Worm (Caenorhabditis elegans) whole organism, late embryonic: Measurements from ENCODE around the gene C32B5.7.

Source experiments
- C08G9.2 ChIP-seq: sonication (generic microtip); optimal IDR thresholded peaks from 2 replicates; lab custom pipeline; 2016; ENCODE audit warnings: mild to moderate bottlenecking, missing genetic modification characterization, moderate library complexity, missing compliant biosample characterization
- C38D4.7 ChIP-seq: fragments of 200-800 bp; sonication (Bioruptor generic); optimal IDR thresholded peaks from 2 replicates; lab custom pipeline; 2018; ENCODE audit warnings: mild to moderate bottlenecking, missing genetic modification characterization, moderate library complexity, missing compliant biosample characterization
- F13H6.1 ChIP-seq: sonication (generic microtip); optimal IDR thresholded peaks from 2 replicates; lab custom pipeline; 2016; ENCODE audit warnings: missing genetic modification characterization, missing compliant biosample characterization
- K02D7.2 ChIP-seq: sonication (generic microtip); optimal IDR thresholded peaks from 2 replicates; lab custom pipeline; 2017; ENCODE audit warnings: mild to moderate bottlenecking, missing genetic modification characterization, missing compliant biosample characterization
- K09A11.1 ChIP-seq: sonication (generic microtip); optimal IDR thresholded peaks from 2 replicates; lab custom pipeline; 2017; ENCODE audit warnings: antibody characterized with exemption, mild to moderate bottlenecking, missing genetic modification characterization, missing compliant biosample characterization; ENCODE audit not compliant: insufficient read depth
- T23F11.4 ChIP-seq: fragments of 200-800 bp; sonication (Bioruptor generic); optimal IDR thresholded peaks from 2 replicates; lab custom pipeline; 2018; ENCODE audit warnings: mild to moderate bottlenecking, missing genetic modification characterization, missing compliant biosample characterization
- Y22D7AL.16 ChIP-seq: sonication (generic microtip); optimal IDR thresholded peaks from 2 replicates; lab custom pipeline; 2016; ENCODE audit warnings: missing genetic modification characterization, missing compliant biosample characterization
- ama-1 ChIP-seq: fragments of 150-350 bp; optimal IDR thresholded peaks from 2 replicates; lab custom pipeline; 2014
- ceh-14 ChIP-seq: sonication (generic microtip); optimal IDR thresholded peaks from 2 replicates; lab custom pipeline; 2016; ENCODE audit warnings: missing genotype, missing genetic modification characterization, missing compliant biosample characterization
- ceh-31 ChIP-seq: sonication (generic microtip); optimal IDR thresholded peaks from 2 replicates; lab custom pipeline; 2016; ENCODE audit warnings: missing genetic modification characterization, missing compliant biosample characterization
- ceh-6 ChIP-seq: fragments of 200-800 bp; sonication (Bioruptor generic); optimal IDR thresholded peaks from 2 replicates; lab custom pipeline; 2018; ENCODE audit warnings: mild to moderate bottlenecking, missing genetic modification characterization, missing compliant biosample characterization
- dve-1 ChIP-seq: sonication (generic microtip); optimal IDR thresholded peaks from 2 replicates; lab custom pipeline; 2017; ENCODE audit warnings: antibody characterized with exemption, mild to moderate bottlenecking, missing genetic modification characterization, missing compliant biosample characterization
- elt-2 ChIP-seq: sonication (generic microtip); optimal IDR thresholded peaks from 2 replicates; lab custom pipeline; 2016; ENCODE audit warnings: missing genetic modification reagents, missing genetic modification characterization, missing compliant biosample characterization
- ets-4 ChIP-seq: sonication (generic microtip); optimal IDR thresholded peaks from 2 replicates; lab custom pipeline; 2016; ENCODE audit warnings: missing genetic modification characterization, missing compliant biosample characterization
- eyg-1 ChIP-seq: sonication (generic microtip); optimal IDR thresholded peaks from 2 replicates; lab custom pipeline; 2016; ENCODE audit warnings: missing genotype, missing genetic modification characterization, missing compliant biosample characterization
- fax-1 ChIP-seq: sonication (generic microtip); optimal IDR thresholded peaks from 2 replicates; lab custom pipeline; 2016; ENCODE audit warnings: missing genotype, missing genetic modification characterization, missing compliant biosample characterization
- gmeb-2 ChIP-seq: sonication (generic microtip); optimal IDR thresholded peaks from 2 replicates; lab custom pipeline; 2016; ENCODE audit warnings: missing genetic modification characterization, inconsistent platforms, missing compliant biosample characterization
- hlh-13 ChIP-seq: fragments of 200-800 bp; sonication (Bioruptor generic); optimal IDR thresholded peaks from 2 replicates; lab custom pipeline; 2018; ENCODE audit warnings: mild to moderate bottlenecking, missing genetic modification characterization, missing compliant biosample characterization
- hlh-15 ChIP-seq: sonication (generic microtip); optimal IDR thresholded peaks from 2 replicates; lab custom pipeline; 2016; ENCODE audit warnings: missing genetic modification characterization, missing compliant biosample characterization
- lin-11 ChIP-seq: fragments of 200-800 bp; sonication (Bioruptor generic); optimal IDR thresholded peaks from 2 replicates; lab custom pipeline; 2018; ENCODE audit warnings: mild to moderate bottlenecking, missing genetic modification characterization, missing compliant biosample characterization
- mec-3 ChIP-seq: sonication (generic microtip); optimal IDR thresholded peaks from 2 replicates; lab custom pipeline; 2016; ENCODE audit warnings: borderline replicate concordance, missing genetic modification characterization, missing compliant biosample characterization
- nfya-1 ChIP-seq: sonication (generic microtip); optimal IDR thresholded peaks from 2 replicates; lab custom pipeline; 2017; ENCODE audit warnings: missing genetic modification characterization, mild to moderate bottlenecking, missing compliant biosample characterization, antibody characterized with exemption, moderate library complexity
- nhr-11 ChIP-seq: fragments of 150-350 bp; optimal IDR thresholded peaks from 2 replicates; lab custom pipeline; 2014; ENCODE audit warnings: missing biosample characterization, missing genetic modification characterization
- pag-3 ChIP-seq: sonication (generic microtip); optimal IDR thresholded peaks from 2 replicates; lab custom pipeline; 2016; ENCODE audit warnings: missing compliant biosample characterization, missing genetic modification characterization, borderline replicate concordance
- pax-1 ChIP-seq: fragments of 150-350 bp; optimal IDR thresholded peaks from 2 replicates; lab custom pipeline; 2014; ENCODE audit warnings: missing biosample characterization, missing genetic modification characterization
- pqm-1 ChIP-seq: sonication (generic microtip); optimal IDR thresholded peaks from 2 replicates; lab custom pipeline; 2016; ENCODE audit warnings: missing genetic modification characterization, missing compliant biosample characterization
- ref-2 ChIP-seq: sonication (generic microtip); optimal IDR thresholded peaks from 2 replicates; lab custom pipeline; 2016; ENCODE audit warnings: missing genetic modification characterization, missing compliant biosample characterization
- tbx-2 ChIP-seq: sonication (generic microtip); optimal IDR thresholded peaks from 2 replicates; lab custom pipeline; 2016; ENCODE audit warnings: missing genetic modification characterization, missing compliant biosample characterization
- ttx-3 ChIP-seq: sonication (generic microtip); optimal IDR thresholded peaks from 2 replicates; lab custom pipeline; 2016; ENCODE audit warnings: missing genetic modification reagents, missing genetic modification characterization, missing compliant biosample characterization
- unc-3 ChIP-seq, 2 experiments: fragments of 200-800 bp in 1 of 2; sonication (Bioruptor generic) in 1 of 2; sonication (generic microtip) in 1 of 2; conservative IDR thresholded peaks in 1 of 2; optimal IDR thresholded peaks in 1 of 2; 2 replicates each; pipeline versions ENCODE4 v1.3.6 to Lab custom; 2016 to 2022; ENCODE audit warnings: missing compliant biosample characterization in 2 of 2, missing genetic modification characterization in 2 of 2, missing genetic modification reagents in 1 of 2
- unc-42 ChIP-seq: sonication (generic microtip); optimal IDR thresholded peaks from 2 replicates; lab custom pipeline; 2016; ENCODE audit warnings: missing genotype, missing genetic modification characterization, missing compliant biosample characterization
- unc-86 ChIP-seq: sonication (generic microtip); optimal IDR thresholded peaks from 2 replicates; lab custom pipeline; 2016; ENCODE audit warnings: missing genetic modification characterization, missing compliant biosample characterization
- zip-5 ChIP-seq: sonication (generic microtip); optimal IDR thresholded peaks from 2 replicates; lab custom pipeline; 2016; ENCODE audit warnings: missing genetic modification characterization, missing compliant biosample characterization
- ztf-16 ChIP-seq: sonication (generic microtip); optimal IDR thresholded peaks from 2 replicates; lab custom pipeline; 2017; ENCODE audit warnings: missing genetic modification characterization, missing compliant biosample characterization

The C32B5.7 gene

DNA sequence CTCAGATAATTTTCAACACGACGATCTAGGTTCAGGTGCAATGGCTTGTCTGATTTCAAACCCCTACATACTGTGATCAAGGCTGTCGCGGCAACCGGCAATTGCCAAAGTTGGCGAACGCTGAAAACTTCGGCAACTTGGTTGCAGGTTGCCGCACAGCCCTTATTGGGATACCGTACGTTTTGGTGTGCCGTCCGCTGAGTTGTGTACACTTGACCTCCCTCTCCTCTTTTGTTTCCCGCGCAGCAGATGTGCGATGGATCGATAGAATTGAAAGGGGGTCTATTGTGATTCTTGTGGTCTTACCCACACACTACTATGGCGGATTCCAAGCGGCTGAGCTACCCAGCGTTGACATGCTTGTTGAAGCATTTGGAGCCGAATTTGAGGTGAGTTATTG is at the start of gene C32B5.7, which contains the start of gene C32B5.18:
Gene C32B5.7 (plus strand): TSS at position 311 of the 400 bp plus-strand sequence.
Gene C32B5.18 (plus strand): TSS at position 301 of the 400 bp plus-strand sequence.
- TF ChIP-seq lin-11 (tag; lab: Kevin White, UChicago) = no peak
- no peak for TF ChIP-seq hlh-13
- no peak for TF ChIP-seq eyg-1
- no peak for TF ChIP-seq F13H6.1
- no peak for TF ChIP-seq ceh-6 (GFP tag; lab: Kevin White, UChicago)
- no peak for TF ChIP-seq tbx-2 (tag; lab: Kevin White, UChicago)
- TF ChIP-seq hlh-15 (tag; lab: Kevin White, UChicago) = no peak
- no peak for TF ChIP-seq ztf-16 (tag; lab: Kevin White, UChicago)
- no peak for TF ChIP-seq fax-1
- TF ChIP-seq K02D7.2 (tag; lab: Kevin White, UChicago) = no peak
- TF ChIP-seq nfya-1 (tag; lab: Kevin White, UChicago) = no peak
- no peak for TF ChIP-seq ets-4 (tag; lab: Kevin White, UChicago)
- TF ChIP-seq zip-5 (tag; lab: Kevin White, UChicago) = no peak
- TF ChIP-seq nhr-11 (tag; lab: Kevin White, UChicago) = no peak
- TF ChIP-seq unc-42 (tag; lab: Kevin White, UChicago) = no peak
- no peak for TF ChIP-seq ama-1 (lab: Kevin White, UChicago)
- TF ChIP-seq C38D4.7 (GFP tag; lab: Kevin White, UChicago) = no peak
- no peak for TF ChIP-seq ttx-3 (tag; lab: Kevin White, UChicago)
- TF ChIP-seq mec-3 (tag; lab: Kevin White, UChicago) = no peak

DNA sequence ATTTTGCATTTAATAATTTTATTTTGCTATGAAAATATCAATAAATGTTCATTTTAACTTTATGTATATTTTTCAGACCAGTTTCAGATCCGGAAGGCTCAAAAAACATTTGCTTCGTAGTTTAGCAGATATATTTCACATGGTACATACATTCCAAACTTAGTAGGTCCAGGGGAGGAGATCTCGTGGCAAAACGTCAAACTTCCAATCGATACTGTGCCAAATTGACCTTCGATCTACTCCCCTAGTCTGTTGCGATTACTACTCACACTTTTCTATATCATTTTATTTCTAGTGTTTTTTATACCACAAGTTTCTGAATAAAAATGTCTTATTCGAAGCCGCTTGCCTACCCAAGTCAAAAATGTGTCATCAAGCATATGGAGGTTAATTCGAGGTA is 48.6 kb upstream of the C32B5.7 start, which contains the start of gene fbxc-31:
Gene fbxc-31 (plus strand): TSS at position 301 of the 400 bp plus-strand sequence.
- TF ChIP-seq nfya-1 (tag; lab: Kevin White, UChicago) (no peak), pag-3 (tag; lab: Kevin White, UChicago) (no peak), tbx-2 (tag; lab: Kevin White, UChicago) (no peak), F13H6.1 (no peak), Y22D7AL.16 (tag; lab: Kevin White, UChicago) (no peak), ttx-3 (tag; lab: Kevin White, UChicago) (no peak), pax-1 (tag; lab: Kevin White, UChicago) (no peak), T23F11.4 (GFP tag; lab: Kevin White, UChicago) (no peak), nhr-11 (tag; lab: Kevin White, UChicago) (no peak), ref-2 (no peak), ceh-14 (no peak), unc-3 (GFP tag; conservative IDR thresholded peaks at IDR 0.05; lab: Robert Waterston, UW) (no peak), unc-3 (tag; optimal IDR thresholded peaks at IDR 0.05; lab: Kevin White, UChicago) (no peak), unc-86 (tag; lab: Kevin White, UChicago) (no peak), gmeb-2 (tag; lab: Kevin White, UChicago) (no peak), hlh-13 (no peak), C08G9.2 (tag; lab: Kevin White, UChicago) (no peak), zip-5 (tag; lab: Kevin White, UChicago) (no peak)
- TF ChIP-seq, all 69 proteins: peak for 0

DNA sequence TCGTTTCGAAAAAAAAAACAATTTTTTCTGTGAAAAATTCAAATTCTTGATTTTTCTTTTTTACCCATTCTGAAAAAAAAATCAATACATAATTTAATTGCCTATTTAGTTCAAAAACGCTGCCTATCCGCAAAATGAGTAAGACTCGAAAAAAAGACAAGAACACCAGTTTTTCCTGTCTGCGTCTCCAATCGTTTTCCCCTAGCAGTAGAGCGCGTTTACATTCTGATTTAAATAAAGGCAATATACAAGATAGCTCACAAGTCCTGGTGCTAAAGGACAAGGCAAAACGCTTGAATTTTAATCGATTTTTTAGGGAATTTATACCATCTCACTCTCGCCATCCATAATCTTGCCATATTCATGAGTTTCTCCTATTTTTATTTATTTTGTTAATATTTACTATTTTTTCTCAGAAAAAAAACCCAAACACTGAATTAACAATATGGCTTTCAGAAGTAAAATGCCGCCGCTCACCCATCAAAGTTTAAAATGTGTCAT is 47.1 kb upstream of the C32B5.7 start, which contains the start of gene fbxc-33:
Gene fbxc-33 (plus strand): TSS at position 451 of the 501 bp plus-strand sequence.
- TF ChIP-seq nfya-1 (tag; lab: Kevin White, UChicago) = peak; percentile 9
- no peak for TF ChIP-seq K09A11.1 (tag; lab: Kevin White, UChicago)

DNA sequence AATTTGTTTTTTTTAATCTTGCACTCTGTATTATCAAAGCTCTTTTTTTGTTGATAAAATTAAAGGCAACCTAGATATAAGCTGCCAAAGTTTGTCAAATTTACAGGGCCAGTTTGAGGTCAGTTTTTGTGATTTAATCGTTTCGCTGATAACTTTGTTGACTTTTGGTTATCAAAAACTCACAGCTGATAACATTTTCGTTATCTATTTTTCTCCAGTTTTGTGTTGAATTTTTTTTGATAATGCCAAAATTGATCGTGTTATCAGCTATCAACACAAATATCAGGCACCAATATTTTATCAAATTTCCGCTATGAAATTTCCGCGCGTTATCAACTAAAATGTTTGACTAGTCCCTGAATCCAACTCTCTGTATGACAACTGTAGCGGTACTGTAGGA is 45.1 kb upstream of the C32B5.7 start:
- peak; percentile 70 for TF ChIP-seq pqm-1
- TF ChIP-seq dve-1 (tag; lab: Kevin White, UChicago) = peak; percentile 41
- no peak for TF ChIP-seq ceh-31 (tag; lab: Kevin White, UChicago)
- TF ChIP-seq elt-2 (tag; lab: Kevin White, UChicago) = peak; percentile 100
